Fruit fly (Drosophila melanogaster) whole organism, embryonic: ENCODE data around the gene Blos4.
A peak's percentile ranks its signal among the peaks of the same experiment; 100 is the strongest.

Experiments used
- Antp ChIP-seq: fragments of 200-800 bp; sonication (Bioruptor generic); optimal IDR thresholded peaks from 3 replicates; lab custom pipeline; 2016; ENCODE audit warnings: missing biosample characterization, missing genetic modification characterization
- Bteb2 ChIP-seq: fragments of 200-800 bp; sonication (Bioruptor generic); optimal IDR thresholded peaks from 2 replicates; lab custom pipeline; 2016; ENCODE audit warnings: missing biosample characterization, missing genetic modification characterization
- CG10979 ChIP-seq: fragments of 200-800 bp; sonication (Bioruptor generic); optimal IDR thresholded peaks from 2 replicates; lab custom pipeline; 2018; ENCODE audit warnings: missing biosample characterization, mild to moderate bottlenecking, missing genetic modification characterization, moderate library complexity
- CG11696 ChIP-seq: fragments of 200-800 bp; sonication (Bioruptor generic); IDR thresholded peaks from 2 replicates; pipeline ENCODE4 v1.3.6; 2022; ENCODE audit warnings: missing biosample characterization, missing genetic modification characterization
- CG12236 ChIP-seq: fragments of 200-800 bp; sonication (Bioruptor generic); optimal IDR thresholded peaks from 2 replicates; lab custom pipeline; 2016; ENCODE audit warnings: missing biosample characterization, missing genetic modification characterization
- CG12391 ChIP-seq: fragments of 200-800 bp; sonication (Bioruptor generic); optimal IDR thresholded peaks from 3 replicates; lab custom pipeline; 2018; ENCODE audit warnings: missing biosample characterization, mild to moderate bottlenecking, missing genetic modification characterization, moderate library complexity
- CG15696 ChIP-seq: fragments of 200-800 bp; sonication (Bioruptor generic); optimal IDR thresholded peaks from 2 replicates; lab custom pipeline; 2019; ENCODE audit warnings: missing biosample characterization, mild to moderate bottlenecking, missing genetic modification characterization, moderate library complexity
- CG17328 ChIP-seq: fragments of 200-800 bp; sonication (Bioruptor generic); IDR thresholded peaks from 2 replicates; pipeline ENCODE4 v1.3.6; 2022; ENCODE audit warnings: missing biosample characterization, missing genetic modification characterization
- CG17912 ChIP-seq: fragments of 200-800 bp; sonication (Bioruptor generic); optimal IDR thresholded peaks from 2 replicates; lab custom pipeline; 2018; ENCODE audit warnings: missing biosample characterization, mild to moderate bottlenecking, missing genetic modification characterization
- CG18476 ChIP-seq: fragments of 200-800 bp; sonication (Bioruptor generic); optimal IDR thresholded peaks from 2 replicates; lab custom pipeline; 2016; ENCODE audit warnings: missing biosample characterization, mild to moderate bottlenecking, missing genetic modification characterization
- CG18619 ChIP-seq: fragments of 200-800 bp; sonication (Bioruptor generic); optimal IDR thresholded peaks from 3 replicates; lab custom pipeline; 2017; ENCODE audit warnings: missing biosample characterization, mild to moderate bottlenecking, missing genetic modification characterization
- CG2199 ChIP-seq: fragments of 200-800 bp; sonication (Bioruptor generic); IDR thresholded peaks from 3 replicates; pipeline ENCODE4 v1.3.6; 2022; ENCODE audit warnings: missing biosample characterization, missing genetic modification characterization
- CG2202 ChIP-seq: fragments of 200-800 bp; sonication (Bioruptor generic); optimal IDR thresholded peaks from 2 replicates; lab custom pipeline; 2018; ENCODE audit warnings: missing biosample characterization, mild to moderate bottlenecking, missing genetic modification characterization
- CG2678 ChIP-seq: fragments of 200-800 bp; sonication (Bioruptor generic); optimal IDR thresholded peaks from 3 replicates; lab custom pipeline; 2019; ENCODE audit warnings: missing biosample characterization, mild to moderate bottlenecking, missing genetic modification characterization, moderate library complexity
- CG34422 ChIP-seq: fragments of 200-800 bp; sonication (Bioruptor generic); IDR thresholded peaks from 3 replicates; pipeline ENCODE4 v1.3.6; 2022; ENCODE audit warnings: missing biosample characterization, missing genetic modification characterization
- CG4424 ChIP-seq: fragments of 200-800 bp; sonication (Bioruptor generic); optimal IDR thresholded peaks from 3 replicates; lab custom pipeline; 2016; ENCODE audit warnings: missing biosample characterization, missing genetic modification characterization
- CG5180 ChIP-seq: fragments of 200-800 bp; sonication (Bioruptor generic); optimal IDR thresholded peaks from 3 replicates; lab custom pipeline; 2017; ENCODE audit warnings: missing biosample characterization, missing genetic modification characterization, mild to moderate bottlenecking, moderate library complexity, missing genetic modification reagents
- CG8944 ChIP-seq: fragments of 200-800 bp; sonication (Bioruptor generic); optimal IDR thresholded peaks from 3 replicates; lab custom pipeline; 2016; ENCODE audit warnings: missing biosample characterization, missing genetic modification characterization
- Camta ChIP-seq: fragments of 200-800 bp; sonication (Bioruptor generic); optimal IDR thresholded peaks from 2 replicates; lab custom pipeline; 2016; ENCODE audit warnings: missing biosample characterization, missing genetic modification characterization
- CrebB ChIP-seq: fragments of 200-800 bp; sonication (Bioruptor generic); optimal IDR thresholded peaks from 3 replicates; lab custom pipeline; 2018; ENCODE audit warnings: missing biosample characterization, mild to moderate bottlenecking, missing genetic modification characterization
- Ets65A ChIP-seq: fragments of 200-800 bp; sonication (Bioruptor generic); peaks from one replicate; lab custom pipeline; 2016; ENCODE audit warnings: missing biosample characterization, missing genetic modification characterization
- Ets97D ChIP-seq: fragments of 200-800 bp; sonication (Bioruptor generic); optimal IDR thresholded peaks from 3 replicates; lab custom pipeline; 2016; ENCODE audit warnings: missing biosample characterization, missing genetic modification characterization
- Fer1 ChIP-seq: fragments of 200-800 bp; sonication (Bioruptor generic); optimal IDR thresholded peaks from 2 replicates; lab custom pipeline; 2017; ENCODE audit warnings: missing biosample characterization, mild to moderate bottlenecking, missing genetic modification characterization
- H15 ChIP-seq: fragments of 200-800 bp; sonication (Bioruptor generic); IDR thresholded peaks from 3 replicates; pipeline ENCODE4 v1.3.6; 2022; ENCODE audit warnings: missing biosample characterization, missing genetic modification characterization
- Hmx ChIP-seq: fragments of 200-800 bp; sonication (Bioruptor generic); optimal IDR thresholded peaks from 2 replicates; lab custom pipeline; 2016; ENCODE audit warnings: missing biosample characterization, missing genetic modification characterization
- Jarid2 ChIP-seq: fragments of 200-800 bp; sonication (Bioruptor generic); optimal IDR thresholded peaks from 3 replicates; lab custom pipeline; 2017; ENCODE audit warnings: mild to moderate bottlenecking, missing biosample characterization, missing genetic modification reagents, missing genetic modification characterization
- Lhr ChIP-seq: fragments of 200-800 bp; sonication (Bioruptor generic); optimal IDR thresholded peaks from 3 replicates; lab custom pipeline; 2017; ENCODE audit warnings: mild to moderate bottlenecking, missing biosample characterization, missing genetic modification reagents, missing genetic modification characterization
- Myb ChIP-seq: fragments of 200-800 bp; sonication (Bioruptor generic); optimal IDR thresholded peaks from 2 replicates; lab custom pipeline; 2016; ENCODE audit warnings: missing biosample characterization, missing genetic modification characterization
- Pdp1 ChIP-seq, 2 experiments: fragments of 200-800 bp; sonication (Bioruptor generic); optimal IDR thresholded peaks; 3 replicates each; lab custom pipeline; 2016; ENCODE audit warnings: missing biosample characterization in 2 of 2, missing genetic modification characterization in 2 of 2, mild to moderate bottlenecking in 1 of 2, moderate library complexity in 1 of 2
- Ravus ChIP-seq: fragments of 200-800 bp; sonication (Bioruptor generic); IDR thresholded peaks from 2 replicates; pipeline ENCODE4 v1.3.6; 2022; ENCODE audit warnings: missing biosample characterization, missing genetic modification characterization
- Sin3A ChIP-seq: fragments of >200 bp; optimal IDR thresholded peaks from 2 replicates; lab custom pipeline; 2018
- Stat92E ChIP-seq, 3 experiments: fragments of >200 bp in 2 of 3; fragments of 200-800 bp in 1 of 3; sonication (Bioruptor generic) in 1 of 3; optimal IDR thresholded peaks; 2 replicates each; lab custom pipeline; 2017 to 2019; ENCODE audit warnings: missing biosample characterization in 3 of 3, missing genetic modification characterization in 3 of 3, mild to moderate bottlenecking in 1 of 3, moderate library complexity in 1 of 3
- Xrp1 ChIP-seq: fragments of 200-800 bp; sonication (Bioruptor generic); IDR thresholded peaks from 2 replicates; pipeline ENCODE4 v1.3.6; 2022; ENCODE audit warnings: missing biosample characterization, missing genetic modification characterization
- ab ChIP-seq: fragments of 200-800 bp; sonication (Bioruptor generic); optimal IDR thresholded peaks from 2 replicates; lab custom pipeline; 2016; ENCODE audit warnings: missing biosample characterization, missing genetic modification characterization
- ac ChIP-seq: fragments of 200-800 bp; sonication (Bioruptor generic); optimal IDR thresholded peaks from 3 replicates; lab custom pipeline; 2017; ENCODE audit warnings: missing biosample characterization, mild to moderate bottlenecking, missing genetic modification characterization
- ap ChIP-seq: fragments of 200-800 bp; sonication (Bioruptor generic); IDR thresholded peaks from 2 replicates; pipeline ENCODE4 v1.3.6; 2022; ENCODE audit warnings: missing biosample characterization, missing genetic modification characterization
- cad ChIP-seq: fragments of >200 bp; optimal IDR thresholded peaks from 2 replicates; lab custom pipeline; 2017; ENCODE audit warnings: missing biosample characterization, missing genetic modification characterization
- chinmo ChIP-seq: fragments of 200-800 bp; sonication (Bioruptor generic); IDR thresholded peaks from 4 replicates; pipeline ENCODE4 v1.3.6; 2022; ENCODE audit warnings: missing biosample characterization, missing genetic modification characterization; ENCODE audit not compliant: partially characterized antibody
- chm ChIP-seq: fragments of 200-800 bp; sonication (Bioruptor generic); IDR thresholded peaks from 2 replicates; pipeline ENCODE4 v1.3.6; 2022; ENCODE audit warnings: missing biosample characterization, missing genetic modification characterization
- crol ChIP-seq: fragments of 200-800 bp; sonication (Bioruptor generic); IDR thresholded peaks from 2 replicates; pipeline ENCODE4 v1.3.6; 2022; ENCODE audit warnings: missing biosample characterization, missing genetic modification characterization
- dimm ChIP-seq: fragments of 200-800 bp; sonication (Bioruptor generic); IDR thresholded peaks from 2 replicates; pipeline ENCODE4 v1.3.6; 2022; ENCODE audit warnings: missing biosample characterization, missing genetic modification characterization
- emc ChIP-seq: fragments of 200-800 bp; sonication (Bioruptor generic); optimal IDR thresholded peaks from 2 replicates; lab custom pipeline; 2016; ENCODE audit warnings: missing biosample characterization, missing genetic modification characterization
- ewg ChIP-seq: fragments of 200-800 bp; sonication (Bioruptor generic); optimal IDR thresholded peaks from 3 replicates; lab custom pipeline; 2017; ENCODE audit warnings: mild to moderate bottlenecking, missing biosample characterization, missing genetic modification reagents, missing genetic modification characterization
- gfzf ChIP-seq: fragments of 200-800 bp; sonication (Bioruptor generic); optimal IDR thresholded peaks from 2 replicates; lab custom pipeline; 2016; ENCODE audit warnings: missing biosample characterization, mild to moderate bottlenecking, missing genetic modification characterization, moderate library complexity
- ind ChIP-seq: fragments of 200-800 bp; sonication (Bioruptor generic); optimal IDR thresholded peaks from 3 replicates; lab custom pipeline; 2016; ENCODE audit warnings: missing biosample characterization, missing genetic modification characterization
- lab ChIP-seq: fragments of 200-800 bp; sonication (Bioruptor generic); optimal IDR thresholded peaks from 3 replicates; lab custom pipeline; 2017; ENCODE audit warnings: missing biosample characterization, missing genetic modification characterization, mild to moderate bottlenecking, moderate library complexity, missing genetic modification reagents
- pfk ChIP-seq: fragments of 200-800 bp; sonication (Bioruptor generic); optimal IDR thresholded peaks from 2 replicates; lab custom pipeline; 2018; ENCODE audit warnings: missing biosample characterization, mild to moderate bottlenecking, missing genetic modification characterization, moderate library complexity
- pita ChIP-seq: fragments of 200-800 bp; sonication (Bioruptor generic); optimal IDR thresholded peaks from 2 replicates; lab custom pipeline; 2017; ENCODE audit warnings: missing biosample characterization, mild to moderate bottlenecking, missing genetic modification characterization
- pnt ChIP-seq: fragments of 200-800 bp; sonication (Bioruptor generic); optimal IDR thresholded peaks from 3 replicates; lab custom pipeline; 2016; ENCODE audit warnings: missing biosample characterization, missing genetic modification characterization
- seq ChIP-seq: fragments of 200-800 bp; sonication (Bioruptor generic); IDR thresholded peaks from 2 replicates; pipeline ENCODE4 v1.3.6; 2022; ENCODE audit warnings: missing biosample characterization, missing genetic modification characterization
- zf30C ChIP-seq: fragments of 200-800 bp; sonication (Bioruptor generic); optimal IDR thresholded peaks from 3 replicates; lab custom pipeline; 2018; ENCODE audit warnings: missing biosample characterization, mild to moderate bottlenecking, missing genetic modification characterization

Blos4 gene

DNA sequence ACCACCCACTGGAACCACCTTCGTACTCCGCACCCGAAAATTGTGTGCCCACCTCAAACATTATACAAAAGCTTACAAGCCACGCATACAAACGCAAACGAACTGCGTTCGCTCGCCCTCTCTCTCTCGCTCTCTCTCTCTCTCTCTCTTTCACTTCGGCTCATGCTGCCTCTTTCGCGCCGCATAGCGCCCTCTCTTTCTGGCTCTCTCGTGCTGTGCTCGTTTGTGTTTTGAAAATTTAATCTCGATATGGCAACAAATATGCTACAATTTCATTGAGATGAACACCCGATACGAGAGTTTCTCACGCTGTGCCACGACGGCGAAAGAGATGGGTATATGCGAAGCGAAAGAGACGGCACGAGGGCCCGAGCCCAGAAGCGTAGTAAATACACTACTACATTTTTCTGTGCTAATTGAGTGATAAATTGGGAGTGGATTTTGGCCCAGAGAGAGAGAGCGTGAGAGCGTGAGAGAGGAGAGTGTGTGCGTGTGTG is 22.3 kb upstream of the Blos4 start (continued):
- TF ChIP-seq H15 (GFP tag; lab: Robert Waterston, UW) (no peak), crol (GFP tag; lab: Robert Waterston, UW) (peak; percentile 91), dimm (GFP tag; lab: Robert Waterston, UW) (no peak), seq (GFP tag; lab: Robert Waterston, UW) (peak; percentile 55; the same call in 1 of the 2 replicates), Ets97D (GFP tag; lab: Kevin White, UChicago) (peak; percentile 2), CG17328 (GFP tag; lab: Robert Waterston, UW) (peak; percentile 45; the same call in 1 of the 2 replicates), CG15696 (tag; lab: Kevin White, UChicago) (no peak), zf30C (GFP tag; lab: Kevin White, UChicago) (peak; percentile 48), Pdp1 (GFP tag; optimal IDR thresholded peaks at IDR 0.05; lab: Kevin White, UChicago) (peak in 1 of 2 experiments; percentile 76), ewg (GFP tag; lab: Kevin White, UChicago) (peak; percentile 12), pnt (GFP tag; lab: Kevin White, UChicago) (no peak), lab (GFP tag; lab: Kevin White, UChicago) (peak; percentile 42), CG11696 (GFP tag; lab: Robert Waterston, UW) (0 out of 2 replicates have a peak, but pooled peaks have one; percentile 5), Ets65A (GFP tag; lab: Kevin White, UChicago) (peak; percentile 90), CG2199 (GFP tag; lab: Robert Waterston, UW) (peak; percentile 99), CG2678 (tag; lab: Kevin White, UChicago) (no peak), chinmo (GFP tag; lab: Robert Waterston, UW) (peak; percentile 95), CG34422 (GFP tag; lab: Robert Waterston, UW) (no peak; the same call in 2 of the 3 replicates), Lhr (GFP tag; lab: Kevin White, UChicago) (no peak), Fer1 (peak; percentile 69), CG10979 (tag; lab: Kevin White, UChicago) (no peak), ab (GFP tag; lab: Kevin White, UChicago) (peak; percentile 57), cad (GFP tag; lab: Kevin White, UChicago) (peak; percentile 43), Camta (no peak), CG18619 (no peak), pfk (no peak), CrebB (tag; lab: Kevin White, UChicago) (peak; percentile 36), Hmx (GFP tag; lab: Kevin White, UChicago) (no peak), CG4424 (GFP tag; lab: Kevin White, UChicago) (peak; percentile 100), Bteb2 (GFP tag; lab: Kevin White, UChicago) (no peak), ind (GFP tag; lab: Kevin White, UChicago) (no peak), Jarid2 (peak; percentile 43), CG5180 (GFP tag; lab: Kevin White, UChicago) (peak; percentile 96), Stat92E (GFP tag; optimal IDR thresholded peaks at IDR 0.05; lab: Kevin White, UChicago) (peak in 1 of 3 experiments; percentile 55), CG8944 (GFP tag; lab: Kevin White, UChicago) (no peak), CG2202 (tag; lab: Kevin White, UChicago) (peak; percentile 20), CG12391 (no peak), Antp (GFP tag; lab: Kevin White, UChicago) (no peak), CG17912 (no peak), ac (GFP tag; lab: Kevin White, UChicago) (peak; percentile 1), CG12236 (GFP tag; lab: Kevin White, UChicago) (no peak), Myb (peak; percentile 27), pita (no peak), ap (no peak), chm (GFP tag; lab: Robert Waterston, UW) (peak; percentile 79; the same call in 1 of the 2 replicates), Xrp1 (GFP tag; lab: Robert Waterston, UW) (no peak), CG18476 (no peak), emc (no peak), Sin3A (no peak), Ravus (no peak), gfzf (peak; percentile 20)
